Worm (Caenorhabditis elegans) whole organism, early embryonic: ENCODE data around the gene fbxa-38.

ENCODE experiments used
- B0310.2 ChIP-seq: sonication (generic microtip); optimal IDR thresholded peaks from 2 replicates; lab custom pipeline; 2016; ENCODE audit warnings: mild to moderate bottlenecking, missing genetic modification characterization, missing compliant biosample characterization
- F13C5.2 ChIP-seq: sonication (generic microtip); optimal IDR thresholded peaks from 2 replicates; lab custom pipeline; 2017; ENCODE audit warnings: mild to moderate bottlenecking, missing genetic modification characterization, inconsistent platforms, missing compliant biosample characterization
- aly-1 ChIP-seq: sonication (generic microtip); optimal IDR thresholded peaks from 2 replicates; lab custom pipeline; 2016; ENCODE audit warnings: missing genetic modification characterization, missing compliant biosample characterization
- ama-1 ChIP-seq: fragments of 150-350 bp; optimal IDR thresholded peaks from 2 replicates; lab custom pipeline; 2014
- ceh-13 ChIP-seq: fragments of 200-800 bp; sonication (Bioruptor generic); optimal IDR thresholded peaks from 2 replicates; lab custom pipeline; 2018; ENCODE audit warnings: mild to moderate bottlenecking, missing genetic modification characterization, missing compliant biosample characterization
- ceh-36 ChIP-seq: sonication (generic microtip); optimal IDR thresholded peaks from 2 replicates; lab custom pipeline; 2016; ENCODE audit warnings: missing genetic modification characterization, inconsistent platforms, missing compliant biosample characterization
- ets-7 ChIP-seq: sonication (generic microtip); optimal IDR thresholded peaks from 2 replicates; lab custom pipeline; 2016; ENCODE audit warnings: missing genotype, missing genetic modification characterization, missing compliant biosample characterization
- flt-1 ChIP-seq: fragments of 200-800 bp; sonication (Bioruptor generic); IDR thresholded peaks from 2 replicates; pipeline ENCODE4 v1.3.6; 2022; ENCODE audit warnings: missing genetic modification characterization, missing compliant biosample characterization
- hmbx-1 ChIP-seq: sonication (generic microtip); optimal IDR thresholded peaks from 2 replicates; lab custom pipeline; 2016; ENCODE audit warnings: mild to moderate bottlenecking, missing genetic modification characterization, missing compliant biosample characterization
- hmg-4 ChIP-seq: fragments of 200-800 bp; sonication (Bioruptor generic); optimal IDR thresholded peaks from 2 replicates; lab custom pipeline; 2018; ENCODE audit warnings: mild to moderate bottlenecking, missing genetic modification characterization, missing compliant biosample characterization
- hnd-1 ChIP-seq: sonication (generic microtip); optimal IDR thresholded peaks from 2 replicates; lab custom pipeline; 2016; ENCODE audit warnings: missing genetic modification characterization, missing compliant biosample characterization
- pes-1 ChIP-seq: fragments of 200-800 bp; sonication (Bioruptor generic); IDR thresholded peaks from 2 replicates; pipeline ENCODE4 v1.3.6; 2022; ENCODE audit warnings: missing genetic modification reagents, missing genetic modification characterization, missing compliant biosample characterization
- scrt-1 ChIP-seq: fragments of 200-800 bp; sonication (Bioruptor generic); IDR thresholded peaks from 2 replicates; pipeline ENCODE4 v1.3.6; 2022; ENCODE audit warnings: missing genetic modification characterization, missing compliant biosample characterization
- sea-1 ChIP-seq: fragments of 200-800 bp; sonication (Bioruptor generic); conservative IDR thresholded peaks from 2 replicates; pipeline ENCODE4 v1.3.6; 2022; ENCODE audit warnings: missing genetic modification characterization, missing compliant biosample characterization
- tbx-11 ChIP-seq: fragments of 200-800 bp; sonication (Bioruptor generic); IDR thresholded peaks from 2 replicates; pipeline ENCODE4 v1.3.6; 2022; ENCODE audit warnings: missing genetic modification characterization, missing compliant biosample characterization
- tbx-37 ChIP-seq: fragments of 200-800 bp; sonication (Bioruptor generic); conservative IDR thresholded peaks from 2 replicates; pipeline ENCODE4 v1.3.6; 2022; ENCODE audit warnings: missing genetic modification reagents, missing genetic modification characterization, missing compliant biosample characterization
- tra-4 ChIP-seq: sonication (generic microtip); optimal IDR thresholded peaks from 2 replicates; lab custom pipeline; 2017; ENCODE audit warnings: missing genetic modification characterization, missing compliant biosample characterization

fbxa-38 gene

ce11 chrIII:2223932-2224331 is 540 bp upstream of the fbxa-38 start, which contains the start of gene srd-65:
TSS of gene srd-65 (minus strand) at chrIII:2224032.
- TF ChIP-seq ceh-13 (GFP tag; lab: Kevin White, UChicago) (no peak), ama-1 (lab: Kevin White, UChicago) (no peak), hnd-1 (tag; lab: Kevin White, UChicago) (no peak), hmg-4 (GFP tag; lab: Kevin White, UChicago) (no peak), aly-1 (no peak), ceh-36 (tag; lab: Kevin White, UChicago) (no peak)

ce11 chrIII:2227407-2227806 is 2.9 kb downstream of the fbxa-38 start, which contains the start of gene fbxa-62:
TSS of gene fbxa-62 (plus strand) at chrIII:2227707.
- TF ChIP-seq flt-1 (GFP tag; lab: Robert Waterston, UW): no peak
- TF ChIP-seq ceh-13 (GFP tag; lab: Kevin White, UChicago): no peak

ce11 chrIII:2232360-2232759 is 7.9 kb downstream of the fbxa-38 start, which contains the start of gene fbxa-47:
TSS of gene fbxa-47 (minus strand) at chrIII:2232460.
- TF ChIP-seq sea-1 (GFP tag; lab: Robert Waterston, UW) (no peak), pes-1 (no peak), flt-1 (GFP tag; lab: Robert Waterston, UW) (no peak), ets-7 (tag; lab: Kevin White, UChicago) (no peak), hmg-4 (GFP tag; lab: Kevin White, UChicago) (no peak), tbx-37 (GFP tag; lab: Robert Waterston, UW) (no peak), tbx-11 (GFP tag; lab: Robert Waterston, UW) (no peak), ceh-36 (tag; lab: Kevin White, UChicago) (no peak), scrt-1 (no peak), hnd-1 (tag; lab: Kevin White, UChicago) (no peak), tra-4 (tag; lab: Kevin White, UChicago) (no peak)

ce11 chrIII:2233399-2233798 is 8.9 kb downstream of the fbxa-38 start:
- no peak for TF ChIP-seq tbx-11 (GFP tag; lab: Robert Waterston, UW)
- TF ChIP-seq scrt-1: no peak
- no peak for TF ChIP-seq ama-1 (lab: Kevin White, UChicago)

- TF ChIP-seq ceh-36 (tag; lab: Kevin White, UChicago) (peak; percentile 14), sea-1 (GFP tag; lab: Robert Waterston, UW) (0 out of 2 replicates have a peak, but pooled peaks have one; percentile 56), aly-1 (no peak)
Measured at ce11 chrIII:2234192-2234934, 9.9 kb downstream of the fbxa-38 start, which contains the start of gene C39B5.2. TSS of gene C39B5.2 (plus strand) at chrIII:2234884.

- no peak for TF ChIP-seq sea-1 (GFP tag; lab: Robert Waterston, UW)
- TF ChIP-seq ets-7 (tag; lab: Kevin White, UChicago): no peak
- no peak for TF ChIP-seq F13C5.2
- no peak for TF ChIP-seq scrt-1
- TF ChIP-seq aly-1: no peak
- TF ChIP-seq hmg-4 (GFP tag; lab: Kevin White, UChicago): no peak
- TF ChIP-seq tra-4 (tag; lab: Kevin White, UChicago): no peak
- no peak for TF ChIP-seq pes-1
- TF ChIP-seq ceh-36 (tag; lab: Kevin White, UChicago): no peak
- TF ChIP-seq hnd-1 (tag; lab: Kevin White, UChicago): no peak
- TF ChIP-seq B0310.2 (tag; lab: Kevin White, UChicago): no peak
- no peak for TF ChIP-seq ama-1 (lab: Kevin White, UChicago)
- no peak for TF ChIP-seq tbx-11 (GFP tag; lab: Robert Waterston, UW)
- TF ChIP-seq flt-1 (GFP tag; lab: Robert Waterston, UW): no peak
Measured at ce11 chrIII:2239587-2240144, 15.2 kb downstream of the fbxa-38 start, which contains the start of gene C39B5.10. TSS of gene C39B5.10 (minus strand) at chrIII:2239637.

- no peak for TF ChIP-seq ceh-13 (GFP tag; lab: Kevin White, UChicago)
- TF ChIP-seq ama-1 (lab: Kevin White, UChicago): no peak
- TF ChIP-seq hmbx-1 (tag; lab: Kevin White, UChicago): no peak
- no peak for TF ChIP-seq B0310.2 (tag; lab: Kevin White, UChicago)
- TF ChIP-seq F13C5.2: no peak
- no peak for TF ChIP-seq tra-4 (tag; lab: Kevin White, UChicago)
- TF ChIP-seq scrt-1: no peak
- TF ChIP-seq flt-1 (GFP tag; lab: Robert Waterston, UW): no peak
Measured at ce11 chrIII:2240471-2240870, 16.0 kb downstream of the fbxa-38 start, which contains the start of gene srz-56. TSS of gene srz-56 (plus strand) at chrIII:2240771.

ce11 chrIII:2243617-2244016 is 19.1 kb downstream of the fbxa-38 start:
- TF ChIP-seq ceh-36 (tag; lab: Kevin White, UChicago) (no peak), sea-1 (GFP tag; lab: Robert Waterston, UW) (no peak), hmbx-1 (tag; lab: Kevin White, UChicago) (no peak), pes-1 (no peak), hnd-1 (tag; lab: Kevin White, UChicago) (no peak), tbx-37 (GFP tag; lab: Robert Waterston, UW) (no peak), ets-7 (tag; lab: Kevin White, UChicago) (no peak), flt-1 (GFP tag; lab: Robert Waterston, UW) (no peak), ceh-13 (GFP tag; lab: Kevin White, UChicago) (no peak), hmg-4 (GFP tag; lab: Kevin White, UChicago) (no peak), F13C5.2 (no peak), tbx-11 (GFP tag; lab: Robert Waterston, UW) (no peak), tra-4 (tag; lab: Kevin White, UChicago) (no peak)
